Fruit fly (Drosophila melanogaster) whole organism, embryonic: ENCODE measurements around the gene CG46387.

Experiments used
- Adf1 ChIP-seq: fragments of 200-800 bp; sonication (Bioruptor generic); IDR thresholded peaks from 2 replicates; pipeline ENCODE4 v1.3.6; 2022; ENCODE audit warnings: missing biosample characterization, missing genetic modification characterization
- Bdp1 ChIP-seq: fragments of 200-800 bp; sonication (Bioruptor generic); optimal IDR thresholded peaks from 3 replicates; lab custom pipeline; 2016; ENCODE audit warnings: missing biosample characterization, missing genetic modification characterization
- CG10462 ChIP-seq: fragments of 200-800 bp; sonication (Bioruptor generic); optimal IDR thresholded peaks from 2 replicates; lab custom pipeline; 2016; ENCODE audit warnings: missing biosample characterization, missing genetic modification characterization
- CG11560 ChIP-seq: fragments of 200-800 bp; sonication (Bioruptor generic); IDR thresholded peaks from 3 replicates; pipeline ENCODE4 v1.3.6; 2022; ENCODE audit warnings: missing biosample characterization, missing genetic modification characterization
- CG11695 ChIP-seq: fragments of 200-800 bp; sonication (Bioruptor generic); IDR thresholded peaks from 3 replicates; pipeline ENCODE4 v1.3.6; 2022; ENCODE audit warnings: missing biosample characterization, missing genetic modification characterization
- CG11723 ChIP-seq: fragments of 200-800 bp; sonication (Bioruptor generic); optimal IDR thresholded peaks from 2 replicates; lab custom pipeline; 2017; ENCODE audit warnings: missing biosample characterization, mild to moderate bottlenecking, missing genetic modification characterization
- CG13287 ChIP-seq: fragments of 200-800 bp; sonication (Bioruptor generic); IDR thresholded peaks from 2 replicates; pipeline ENCODE4 v1.3.6; 2022; ENCODE audit warnings: missing biosample characterization, missing genetic modification characterization; ENCODE audit not compliant: partially characterized antibody
- CG15696 ChIP-seq: fragments of 200-800 bp; sonication (Bioruptor generic); optimal IDR thresholded peaks from 2 replicates; lab custom pipeline; 2019; ENCODE audit warnings: missing biosample characterization, mild to moderate bottlenecking, missing genetic modification characterization, moderate library complexity
- CG17802 ChIP-seq: fragments of 200-800 bp; sonication (Bioruptor generic); optimal IDR thresholded peaks from 2 replicates; lab custom pipeline; 2018; ENCODE audit warnings: missing biosample characterization, mild to moderate bottlenecking, missing genetic modification characterization, moderate library complexity
- CG17829 ChIP-seq: fragments of 200-800 bp; optimal IDR thresholded peaks from 2 replicates; lab custom pipeline; 2019; ENCODE audit warnings: missing biosample characterization, mild to moderate bottlenecking, missing genetic modification characterization, moderate library complexity
- CG18764 ChIP-seq: fragments of 200-800 bp; sonication (Bioruptor generic); optimal IDR thresholded peaks from 3 replicates; lab custom pipeline; 2016; ENCODE audit warnings: missing biosample characterization, missing genetic modification characterization
- CG2129 ChIP-seq: fragments of 200-800 bp; sonication (Bioruptor generic); IDR thresholded peaks from 2 replicates; pipeline ENCODE4 v1.3.6; 2022; ENCODE audit warnings: missing biosample characterization, missing genetic modification characterization; ENCODE audit not compliant: partially characterized antibody
- CG2202 ChIP-seq: fragments of 200-800 bp; sonication (Bioruptor generic); optimal IDR thresholded peaks from 2 replicates; lab custom pipeline; 2018; ENCODE audit warnings: missing biosample characterization, mild to moderate bottlenecking, missing genetic modification characterization
- CG3847 ChIP-seq: fragments of 200-800 bp; sonication (Bioruptor generic); IDR thresholded peaks from 2 replicates; pipeline ENCODE4 v1.3.6; 2022; ENCODE audit warnings: missing biosample characterization, missing genetic modification characterization
- CG42726 ChIP-seq: fragments of 200-800 bp; sonication (Bioruptor generic); IDR thresholded peaks from 2 replicates; pipeline ENCODE4 v1.3.6; 2022; ENCODE audit warnings: missing biosample characterization, missing genetic modification characterization; ENCODE audit not compliant: partially characterized antibody
- CG4360 ChIP-seq: fragments of 200-800 bp; sonication (Bioruptor generic); IDR thresholded peaks from 2 replicates; pipeline ENCODE4 v1.3.6; 2022; ENCODE audit warnings: missing biosample characterization, missing genetic modification characterization
- CG4707 ChIP-seq: fragments of 200-800 bp; sonication (Bioruptor generic); optimal IDR thresholded peaks from 2 replicates; lab custom pipeline; 2018; ENCODE audit warnings: missing biosample characterization, mild to moderate bottlenecking, missing genetic modification characterization, moderate library complexity
- CG7786 ChIP-seq: fragments of 200-800 bp; sonication (Bioruptor generic); optimal IDR thresholded peaks from 2 replicates; lab custom pipeline; 2016; ENCODE audit warnings: missing biosample characterization, missing genetic modification characterization
- CG8478 ChIP-seq: fragments of >200 bp; optimal IDR thresholded peaks from 2 replicates; lab custom pipeline; 2018
- Chrac-16 ChIP-seq: fragments of 200-800 bp; sonication (Bioruptor generic); optimal IDR thresholded peaks from 3 replicates; lab custom pipeline; 2016; ENCODE audit warnings: missing biosample characterization, missing genetic modification characterization
- Dp ChIP-seq: fragments of 200-800 bp; sonication (Bioruptor generic); optimal IDR thresholded peaks from 2 replicates; lab custom pipeline; 2018; ENCODE audit warnings: missing biosample characterization, mild to moderate bottlenecking, missing genetic modification characterization, moderate library complexity
- H15 ChIP-seq: fragments of 200-800 bp; sonication (Bioruptor generic); IDR thresholded peaks from 3 replicates; pipeline ENCODE4 v1.3.6; 2022; ENCODE audit warnings: missing biosample characterization, missing genetic modification characterization
- HLHmδ ChIP-seq: fragments of 200-800 bp; sonication (Bioruptor generic); optimal IDR thresholded peaks from 2 replicates; lab custom pipeline; 2018; ENCODE audit warnings: missing biosample characterization, mild to moderate bottlenecking, missing genetic modification characterization, moderate library complexity
- Hand ChIP-seq: fragments of 200-800 bp; sonication (Bioruptor generic); optimal IDR thresholded peaks from 2 replicates; lab custom pipeline; 2017; ENCODE audit warnings: mild to moderate bottlenecking, missing biosample characterization, missing genetic modification reagents, missing genetic modification characterization
- Oli ChIP-seq: fragments of 200-800 bp; sonication (Bioruptor generic); optimal IDR thresholded peaks from 2 replicates; lab custom pipeline; 2018; ENCODE audit warnings: missing biosample characterization, mild to moderate bottlenecking, missing genetic modification characterization, moderate library complexity
- Stat92E ChIP-seq, 3 experiments: fragments of >200 bp in 2 of 3; fragments of 200-800 bp in 1 of 3; sonication (Bioruptor generic) in 1 of 3; optimal IDR thresholded peaks; 2 replicates each; lab custom pipeline; 2017 to 2019; ENCODE audit warnings: missing biosample characterization in 3 of 3, missing genetic modification characterization in 3 of 3, mild to moderate bottlenecking in 1 of 3, moderate library complexity in 1 of 3
- Xrp1 ChIP-seq: fragments of 200-800 bp; sonication (Bioruptor generic); IDR thresholded peaks from 2 replicates; pipeline ENCODE4 v1.3.6; 2022; ENCODE audit warnings: missing biosample characterization, missing genetic modification characterization
- ac ChIP-seq: fragments of 200-800 bp; sonication (Bioruptor generic); optimal IDR thresholded peaks from 3 replicates; lab custom pipeline; 2017; ENCODE audit warnings: missing biosample characterization, mild to moderate bottlenecking, missing genetic modification characterization
- aop ChIP-seq: fragments of 200-800 bp; sonication (Bioruptor generic); IDR thresholded peaks from 2 replicates; pipeline ENCODE4 v1.3.6; 2022; ENCODE audit warnings: missing biosample characterization, missing genetic modification characterization
- az2 ChIP-seq: fragments of 200-800 bp; sonication (Bioruptor generic); optimal IDR thresholded peaks from 3 replicates; lab custom pipeline; 2016; ENCODE audit warnings: missing biosample characterization, missing genetic modification characterization
- bab2 ChIP-seq: fragments of 200-800 bp; sonication (Bioruptor generic); optimal IDR thresholded peaks from 2 replicates; lab custom pipeline; 2016; ENCODE audit warnings: missing biosample characterization, missing genetic modification characterization
- exex ChIP-seq: fragments of 200-800 bp; sonication (Bioruptor generic); optimal IDR thresholded peaks from 4 replicates; lab custom pipeline; 2018; ENCODE audit warnings: missing biosample characterization, mild to moderate bottlenecking, missing genetic modification characterization, moderate library complexity
- eyg ChIP-seq: fragments of 200-800 bp; sonication (Bioruptor generic); optimal IDR thresholded peaks from 3 replicates; lab custom pipeline; 2016; ENCODE audit warnings: missing biosample characterization, missing genetic modification characterization
- hth ChIP-seq: fragments of >200 bp; optimal IDR thresholded peaks from 2 replicates; lab custom pipeline; 2017; ENCODE audit warnings: inconsistent platforms
- lbe ChIP-seq: fragments of 200-800 bp; sonication (Bioruptor generic); optimal IDR thresholded peaks from 2 replicates; lab custom pipeline; 2016; ENCODE audit warnings: missing biosample characterization, mild to moderate bottlenecking, missing genetic modification characterization
- lola ChIP-seq, 3 experiments: fragments of >200 bp in 2 of 3; fragments of 200-800 bp in 1 of 3; sonication (Bioruptor generic) in 1 of 3; optimal IDR thresholded peaks; 2 replicates each; lab custom pipeline; 2017 to 2019; ENCODE audit warnings: missing biosample characterization in 3 of 3, missing genetic modification characterization in 3 of 3, mild to moderate bottlenecking in 1 of 3, moderate library complexity in 1 of 3
- lov ChIP-seq, 2 experiments: fragments of 200-800 bp in 1 of 2; fragments of >200 bp in 1 of 2; sonication (Bioruptor generic) in 1 of 2; IDR thresholded peaks in 1 of 2; optimal IDR thresholded peaks in 1 of 2; 2 replicates in 1 of 2; 3 replicates in 1 of 2; pipeline versions ENCODE4 v1.3.6 to Lab custom; 2017 to 2022; ENCODE audit warnings: missing biosample characterization in 1 of 2, missing genetic modification characterization in 1 of 2
- luna ChIP-seq: fragments of 200-800 bp; sonication (Bioruptor generic); optimal IDR thresholded peaks from 2 replicates; lab custom pipeline; 2016; ENCODE audit warnings: missing biosample characterization, missing genetic modification characterization
- sna ChIP-seq: fragments of 200-800 bp; sonication (Bioruptor generic); IDR thresholded peaks from 2 replicates; pipeline ENCODE4 v1.3.6; 2022; ENCODE audit warnings: missing biosample characterization, missing genetic modification characterization; ENCODE audit not compliant: partially characterized antibody
- stc ChIP-seq: fragments of 200-800 bp; sonication (Bioruptor generic); IDR thresholded peaks from 2 replicates; pipeline ENCODE4 v1.3.6; 2022; ENCODE audit warnings: missing biosample characterization, missing genetic modification characterization
- stwl ChIP-seq: fragments of 200-800 bp; sonication (Bioruptor generic); optimal IDR thresholded peaks from 3 replicates; lab custom pipeline; 2018; ENCODE audit warnings: missing biosample characterization, mild to moderate bottlenecking, missing genetic modification characterization, moderate library complexity
- tx ChIP-seq: fragments of 200-800 bp; sonication (Bioruptor generic); optimal IDR thresholded peaks from 2 replicates; lab custom pipeline; 2016; ENCODE audit warnings: missing biosample characterization, missing genetic modification characterization
- unc-4 ChIP-seq: fragments of 200-800 bp; sonication (Bioruptor generic); IDR thresholded peaks from 2 replicates; pipeline ENCODE4 v1.3.6; 2022; ENCODE audit warnings: missing biosample characterization, missing genetic modification characterization; ENCODE audit not compliant: partially characterized antibody

CG46387 gene

dm6 chr3L:9864275-9865052 lies 34.0 kb upstream of the CG46387 start, which contains the start of the genes iPLA2-VIA and Ciz1 (continued):
- TF ChIP-seq Hand (GFP tag; lab: Kevin White, UChicago), result no peak
- no peak for TF ChIP-seq CG8478
- TF ChIP-seq CG15696 (tag; lab: Kevin White, UChicago), result peak; percentile 25
- no peak for TF ChIP-seq luna (GFP tag; lab: Kevin White, UChicago)
- TF ChIP-seq Bdp1 (GFP tag; lab: Kevin White, UChicago), result no peak
- TF ChIP-seq CG42726 (GFP tag; lab: Robert Waterston, UW), result 0 out of 2 replicates have a peak, but pooled peaks have one; percentile 47
- TF ChIP-seq CG13287, result peak; percentile 82
- TF ChIP-seq CG17802 (tag; lab: Kevin White, UChicago), result no peak
- TF ChIP-seq lov (optimal IDR thresholded peaks at IDR 0.05; lab: Kevin White, UChicago), result no peak
- no peak for TF ChIP-seq lov (GFP tag; IDR thresholded peaks at IDR 0.05; lab: Robert Waterston, UW)
- no peak for TF ChIP-seq Stat92E (GFP tag; optimal IDR thresholded peaks at IDR 0.05; lab: Kevin White, UChicago)
- no peak for TF ChIP-seq HLHmδ (GFP tag; lab: Kevin White, UChicago)
- TF ChIP-seq eyg, result no peak
- TF ChIP-seq CG17829 (tag; lab: Kevin White, UChicago), result peak; percentile 52
- peak; percentile 50 for TF ChIP-seq stwl (tag; lab: Kevin White, UChicago)
- peak; percentile 20 for TF ChIP-seq Dp
- no peak for TF ChIP-seq H15 (GFP tag; lab: Robert Waterston, UW)
- TF ChIP-seq CG2129, result peak; percentile 52; the same call in 1 of the 2 replicates
- no peak for TF ChIP-seq CG2202 (tag; lab: Kevin White, UChicago)
- no peak for TF ChIP-seq stc (GFP tag; lab: Robert Waterston, UW)
- TF ChIP-seq CG11723 (GFP tag; lab: Kevin White, UChicago), result no peak
- TF ChIP-seq lola (GFP tag; optimal IDR thresholded peaks at IDR 0.05; lab: Kevin White, UChicago), result peak in 1 of 3 experiments; percentile 12
- TF ChIP-seq CG4707, result no peak
- TF ChIP-seq CG18764 (GFP tag; lab: Kevin White, UChicago), result no peak
- TF ChIP-seq az2, result no peak
- TF ChIP-seq CG10462 (GFP tag; lab: Kevin White, UChicago), result no peak
- peak; percentile 24 for TF ChIP-seq exex (tag; lab: Kevin White, UChicago)
- no peak; the same call in 2 of the 3 replicates for TF ChIP-seq CG11560
- no peak for TF ChIP-seq hth (lab: Kevin White, UChicago)
- TF ChIP-seq sna, result peak; percentile 65; the same call in 1 of the 2 replicates
- no peak for TF ChIP-seq aop (GFP tag; lab: Robert Waterston, UW)
- no peak for TF ChIP-seq Oli (tag; lab: Kevin White, UChicago)
- no peak for TF ChIP-seq Xrp1 (GFP tag; lab: Robert Waterston, UW)
- no peak for TF ChIP-seq Chrac-16 (GFP tag; lab: Kevin White, UChicago)
- TF ChIP-seq CG3847 (GFP tag; lab: Robert Waterston, UW), result no peak
- TF ChIP-seq CG7786 (GFP tag; lab: Kevin White, UChicago), result no peak
- TF ChIP-seq unc-4 (GFP tag; lab: Robert Waterston, UW), result peak; percentile 79
- no peak for TF ChIP-seq ac (GFP tag; lab: Kevin White, UChicago)
- no peak for TF ChIP-seq Adf1 (GFP tag; lab: Robert Waterston, UW)

dm6 chr3L:9865053-9865442 lies 33.4 kb upstream of the CG46387 start:
- TF ChIP-seq tx (GFP tag; lab: Kevin White, UChicago), result no peak
- no peak for TF ChIP-seq lbe (GFP tag; lab: Kevin White, UChicago)
- no peak for TF ChIP-seq bab2 (GFP tag; lab: Kevin White, UChicago)
- TF ChIP-seq CG4360 (GFP tag; lab: Robert Waterston, UW), result peak; percentile 91
- TF ChIP-seq CG11695, result no peak
